Fruit fly (Drosophila melanogaster): ENCODE results near the gene CG5043.

Gene CG5043

DNA sequence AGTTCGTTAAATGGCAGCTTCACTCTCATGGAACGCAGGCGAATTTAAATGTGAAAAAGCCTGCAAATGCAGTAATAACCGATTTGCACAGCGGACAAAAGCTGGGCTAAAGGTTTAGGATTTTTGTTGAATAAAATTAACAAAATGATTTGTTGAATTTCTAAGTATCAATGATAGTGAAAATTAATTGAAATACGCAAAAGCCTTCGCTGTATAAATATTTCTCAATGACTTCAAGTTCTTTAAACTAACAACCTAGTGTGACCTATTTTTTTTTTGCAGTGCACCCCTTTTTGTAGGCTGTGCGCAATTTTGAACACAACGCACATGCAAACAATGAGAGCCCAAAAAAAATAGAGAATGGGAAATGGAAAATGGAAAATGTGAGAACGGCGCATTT is 33.3 kb downstream of the CG5043 start (continued):
- TF ChIP-seq CG6792 (GFP tag; optimal IDR thresholded peaks at IDR 0.05) (peak; percentile 30), lz (GFP tag; optimal IDR thresholded peaks at IDR 0.05) (peak; percentile 7), eg (GFP tag; IDR thresholded peaks at IDR 0.05) (peak; percentile 58), Sox15 (GFP tag; optimal IDR thresholded peaks at IDR 0.05) (no peak), CG31627 (GFP tag; optimal IDR thresholded peaks at IDR 0.05) (peak; percentile 17), CG11902 (GFP tag; optimal IDR thresholded peaks at IDR 0.05) (no peak), CG16779 (tag; optimal IDR thresholded peaks at IDR 0.05) (no peak), Sox14 (GFP tag; optimal IDR thresholded peaks at IDR 0.05) (peak; percentile 46), OdsH (GFP tag; optimal IDR thresholded peaks at IDR 0.05) (peak; percentile 46), CG7368 (GFP tag; optimal IDR thresholded peaks at IDR 0.05) (no peak), CG15336 (GFP tag; IDR thresholded peaks at IDR 0.05) (peak; percentile 75), Eip78C (GFP tag) (peak; percentile 84), vri (GFP tag; optimal IDR thresholded peaks at IDR 0.05) (no peak), Blimp-1 (GFP tag; optimal IDR thresholded peaks at IDR 0.05) (no peak), fd59A (GFP tag; optimal IDR thresholded peaks at IDR 0.05) (no peak)

DNA sequence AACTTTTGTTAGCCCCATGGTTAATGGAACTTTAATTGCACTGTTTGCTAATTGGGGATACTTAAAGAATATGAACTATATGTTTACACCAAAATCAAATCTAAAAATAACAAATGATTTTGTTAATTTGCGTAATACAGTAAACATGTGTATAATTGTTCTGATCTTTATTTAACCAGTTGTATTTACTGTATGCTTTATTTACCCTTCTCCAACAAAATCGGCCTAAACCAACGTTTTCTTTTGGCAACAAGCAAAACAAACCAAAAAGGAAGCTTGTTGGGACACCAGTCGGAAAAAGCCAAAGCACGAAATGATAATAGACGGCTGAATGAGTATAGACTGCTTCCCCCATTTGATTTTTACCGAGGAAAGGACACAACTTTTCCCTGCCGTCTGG is 37.0 kb downstream of the CG5043 start:
- TF ChIP-seq vri (GFP tag; optimal IDR thresholded peaks at IDR 0.05) (peak; percentile 19), fkh (GFP tag; optimal IDR thresholded peaks at IDR 0.05) (peak; percentile 76), dsx (GFP tag; optimal IDR thresholded peaks at IDR 0.05; ENCODE audit: poor library complexity, severe bottlenecking) (no peak)

DNA sequence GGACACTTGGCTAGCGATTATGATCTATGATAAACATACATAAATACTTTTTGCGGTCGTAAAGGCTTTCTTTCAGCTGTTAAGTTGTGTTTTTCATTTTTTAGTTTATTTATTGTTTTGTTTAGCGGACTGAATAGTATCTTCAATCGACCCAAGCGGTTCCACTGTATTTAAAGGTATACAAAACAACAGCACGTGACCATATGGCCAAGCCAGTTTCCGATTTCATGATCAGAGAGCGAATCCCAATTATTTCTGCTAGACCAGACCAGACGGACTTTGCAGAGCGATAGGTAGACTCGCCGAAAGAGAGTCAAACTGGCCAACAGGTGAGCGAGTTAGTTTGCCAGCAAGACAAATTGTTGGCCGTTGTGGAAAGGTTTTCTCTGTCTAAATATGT is 37.9 kb downstream of the CG5043 start, which contains the start of gene Sgt:
Gene Sgt, plus strand, starts transcription at position 80 of the 400 bp plus-strand sequence.
- TF ChIP-seq fd85E (GFP tag; optimal IDR thresholded peaks at IDR 0.05) (no peak), CG6276 (GFP tag; optimal IDR thresholded peaks at IDR 0.05) (no peak), CG34406 (GFP tag; optimal IDR thresholded peaks at IDR 0.05) (no peak), CG7368 (GFP tag; optimal IDR thresholded peaks at IDR 0.05) (no peak), CG15336 (GFP tag; IDR thresholded peaks at IDR 0.05) (0 out of 2 replicates have a peak, but pooled peaks have one; percentile 24)

DNA sequence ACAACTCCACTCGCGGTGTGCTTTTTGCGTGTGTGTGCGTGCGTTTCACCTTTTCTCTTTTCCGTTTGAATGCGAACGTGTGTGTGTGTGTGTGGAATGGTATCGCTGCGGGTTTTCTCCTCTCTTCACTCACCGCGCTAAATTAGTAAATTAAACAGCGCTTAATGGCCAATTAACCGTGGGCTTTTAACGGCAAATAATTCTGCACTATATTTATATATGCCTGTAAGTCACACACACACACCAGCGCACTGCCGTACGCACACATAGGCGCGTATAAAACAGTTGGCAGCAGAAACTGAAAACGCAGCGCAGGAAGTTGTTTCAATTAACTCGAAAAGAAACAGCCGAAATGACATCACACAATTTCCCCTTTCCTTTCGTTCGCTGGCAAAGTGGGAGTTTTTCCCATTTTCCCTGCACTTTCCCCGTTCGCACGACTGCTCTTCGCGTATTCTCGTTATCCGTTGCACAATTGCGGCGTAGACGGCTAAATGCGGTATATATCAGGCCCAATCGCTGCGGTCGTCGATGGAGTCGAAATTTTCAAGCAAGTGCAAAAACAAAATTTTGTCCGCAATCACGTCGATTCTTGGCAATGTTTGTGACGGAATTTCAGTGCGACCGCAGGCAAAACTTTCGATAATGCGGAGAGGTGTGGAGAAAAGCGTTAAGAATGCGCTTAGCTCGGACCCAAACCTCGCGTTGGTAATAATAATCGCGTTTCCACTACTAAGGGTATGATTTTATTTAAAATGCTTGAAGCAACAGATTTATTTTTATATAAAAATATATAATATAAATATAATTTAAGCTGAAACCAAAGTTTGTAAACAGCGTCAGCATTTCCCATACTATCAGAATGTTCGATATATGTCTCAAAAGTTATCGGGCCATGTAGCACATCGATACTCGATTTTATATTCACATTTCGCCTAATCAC is 39.2 kb downstream of the CG5043 start, which contains the start of gene BicD:
Gene BicD, minus strand, starts transcription at position 634 of the 943 bp plus-strand sequence.
- TF ChIP-seq topi (GFP tag; optimal IDR thresholded peaks at IDR 0.05) (no peak), Hr39 (GFP tag; optimal IDR thresholded peaks at IDR 0.05) (no peak), Sox14 (GFP tag; optimal IDR thresholded peaks at IDR 0.05) (no peak), CG11762 (GFP tag; optimal IDR thresholded peaks at IDR 0.05; ENCODE audit: insufficient read depth) (no peak), CG11902 (GFP tag; optimal IDR thresholded peaks at IDR 0.05) (no peak), Blimp-1 (GFP tag; optimal IDR thresholded peaks at IDR 0.05) (peak; percentile 4), Ets96B (tag; optimal IDR thresholded peaks at IDR 0.05) (peak; percentile 12), CG15336 (GFP tag; IDR thresholded peaks at IDR 0.05) (no peak; the same call in 1 of the 2 replicates), CG11294 (GFP tag; IDR thresholded peaks at IDR 0.05) (no peak), spab (GFP tag; optimal IDR thresholded peaks at IDR 0.05) (no peak), lz (GFP tag; optimal IDR thresholded peaks at IDR 0.05) (no peak), CG6808 (GFP tag; optimal IDR thresholded peaks at IDR 0.05) (no peak), esn (GFP tag; optimal IDR thresholded peaks at IDR 0.05) (peak; percentile 9), pdm3 (GFP tag; optimal IDR thresholded peaks at IDR 0.05) (no peak), achi (GFP tag; optimal IDR thresholded peaks at IDR 0.05) (no peak), Gug (GFP tag; IDR thresholded peaks at IDR 0.05) (no peak), CG1621 (tag; optimal IDR thresholded peaks at IDR 0.05) (peak; percentile 13), fkh (GFP tag; optimal IDR thresholded peaks at IDR 0.05) (peak; percentile 31), Eip75B (GFP tag; optimal IDR thresholded peaks at IDR 0.05) (no peak), CG8119 (GFP tag; IDR thresholded peaks at IDR 0.05) (peak; percentile 50; the same call in 2 of the 3 replicates), CG10669 (GFP tag; optimal IDR thresholded peaks at IDR 0.05) (no peak), CG6163 (GFP tag; IDR thresholded peaks at IDR 0.05) (no peak), Eip93F (GFP tag; optimal IDR thresholded peaks at IDR 0.05) (peak; percentile 15), acj6 (GFP tag; optimal IDR thresholded peaks at IDR 0.05) (no peak), CG16779 (tag; optimal IDR thresholded peaks at IDR 0.05) (no peak), fd59A (GFP tag; optimal IDR thresholded peaks at IDR 0.05) (no peak), CG3919 (GFP tag; optimal IDR thresholded peaks at IDR 0.05) (no peak), CG31627 (GFP tag; optimal IDR thresholded peaks at IDR 0.05) (no peak), Hr4 (GFP tag; optimal IDR thresholded peaks at IDR 0.05) (no peak), ss (GFP tag; optimal IDR thresholded peaks at IDR 0.05) (no peak), CG3032 (tag; optimal IDR thresholded peaks at IDR 0.05) (no peak)
